Worm (Caenorhabditis elegans) whole organism, L1 larva: Measurements from ENCODE around the gene F54D12.1.
A peak's percentile ranks its signal among the peaks of the same experiment; 100 is the strongest.

ENCODE experiments used
- C16A3.4 ChIP-seq: fragments of 150-350 bp; optimal IDR thresholded peaks from 2 replicates; lab custom pipeline; 2014; ENCODE audit warnings: missing biosample characterization, missing genetic modification characterization
- F16B12.6 ChIP-seq: fragments of 150-350 bp; optimal IDR thresholded peaks from 2 replicates; lab custom pipeline; 2014; ENCODE audit warnings: missing biosample characterization, missing genetic modification characterization
- Y116A8C.19 ChIP-seq: sonication (generic microtip); optimal IDR thresholded peaks from 2 replicates; lab custom pipeline; 2016; ENCODE audit warnings: missing compliant biosample characterization, missing genetic modification characterization, borderline replicate concordance
- aly-2 ChIP-seq: fragments of 150-350 bp; optimal IDR thresholded peaks from 2 replicates; lab custom pipeline; 2014; ENCODE audit warnings: missing biosample characterization, missing genetic modification characterization
- ama-1 ChIP-seq: fragments of 150-350 bp; optimal IDR thresholded peaks from 2 replicates; lab custom pipeline; 2014
- ceh-63 ChIP-seq: fragments of 200-800 bp; sonication (Bioruptor generic); optimal IDR thresholded peaks from 2 replicates; lab custom pipeline; 2018; ENCODE audit warnings: mild to moderate bottlenecking, missing genetic modification characterization, missing compliant biosample characterization
- ceh-82 ChIP-seq, 3 experiments: fragments of 150-350 bp in 1 of 3; sonication (generic microtip) in 2 of 3; optimal IDR thresholded peaks; 2 replicates each; lab custom pipeline; 2014 to 2017; ENCODE audit warnings: missing biosample characterization in 3 of 3, missing genetic modification characterization in 3 of 3
- ceh-88 ChIP-seq: fragments of 200-800 bp; sonication (Bioruptor generic); IDR thresholded peaks from 2 replicates; pipeline ENCODE4 v1.3.6; 2022; ENCODE audit warnings: missing genetic modification characterization, missing compliant biosample characterization
- ces-1 ChIP-seq: fragments of 150-350 bp; optimal IDR thresholded peaks from 2 replicates; lab custom pipeline; 2014; ENCODE audit warnings: missing biosample characterization, missing genetic modification reagents, missing genetic modification characterization
- dpl-1 ChIP-seq, 3 experiments: fragments of 150-350 bp in 2 of 3; sonication (generic microtip) in 1 of 3; optimal IDR thresholded peaks; 2 replicates each; lab custom pipeline; 2014 to 2017; ENCODE audit warnings: missing biosample characterization in 3 of 3, missing genetic modification characterization in 3 of 3, missing genetic modification reagents in 3 of 3
- efl-1 ChIP-seq, 4 experiments: fragments of 150-350 bp; optimal IDR thresholded peaks in 3 of 4; peaks in 1 of 4; 1 replicate in 1 of 4; 2 replicates in 3 of 4; lab custom pipeline; 2014; ENCODE audit warnings: missing biosample characterization in 2 of 4, missing genetic modification characterization in 2 of 4, missing genetic modification reagents in 2 of 4
- efl-3 ChIP-seq: fragments of 200-800 bp; sonication (Bioruptor generic); optimal IDR thresholded peaks from 2 replicates; lab custom pipeline; 2018; ENCODE audit warnings: mild to moderate bottlenecking, missing genetic modification characterization, missing compliant biosample characterization
- egl-13 ChIP-seq: sonication (generic microtip); optimal IDR thresholded peaks from 2 replicates; lab custom pipeline; 2016; ENCODE audit warnings: missing genotype, missing genetic modification reagents, missing genetic modification characterization, missing compliant biosample characterization
- elt-2 ChIP-seq: sonication (generic microtip); optimal IDR thresholded peaks from 2 replicates; lab custom pipeline; 2016; ENCODE audit warnings: missing genetic modification characterization, mild to moderate bottlenecking, inconsistent platforms, missing compliant biosample characterization, missing genetic modification reagents
- elt-3 ChIP-seq, 6 experiments: fragments of 150-350 bp in 1 of 6; sonication (generic microtip); optimal IDR thresholded peaks; 2 replicates each; lab custom pipeline; 2017 to 2018; ENCODE audit warnings: missing biosample characterization in 6 of 6, missing genetic modification characterization in 6 of 6, inconsistent platforms in 1 of 6
- ets-5 ChIP-seq: fragments of 200-800 bp; sonication (Bioruptor generic); IDR thresholded peaks from 2 replicates; pipeline ENCODE4 v1.3.6; 2022; ENCODE audit warnings: missing genetic modification characterization, missing compliant biosample characterization
- fkh-10 ChIP-seq: sonication (generic microtip); optimal IDR thresholded peaks from 2 replicates; lab custom pipeline; 2017; ENCODE audit warnings: missing biosample characterization, missing genetic modification reagents, missing genetic modification characterization
- fkh-4 ChIP-seq: sonication (generic microtip); optimal IDR thresholded peaks from 2 replicates; lab custom pipeline; 2016; ENCODE audit warnings: missing compliant biosample characterization, missing genetic modification characterization, borderline replicate concordance
- fkh-8 ChIP-seq: sonication (generic microtip); optimal IDR thresholded peaks from 2 replicates; lab custom pipeline; 2016; ENCODE audit warnings: mild to moderate bottlenecking, missing genetic modification characterization, missing compliant biosample characterization
- fos-1 ChIP-seq: fragments of 150-350 bp; optimal IDR thresholded peaks from 2 replicates; lab custom pipeline; 2014; ENCODE audit warnings: missing biosample characterization, missing genetic modification characterization
- grh-1 ChIP-seq: fragments of 200-800 bp; sonication (Bioruptor generic); IDR thresholded peaks from 2 replicates; pipeline ENCODE4 v1.3.6; 2022; ENCODE audit warnings: missing genetic modification reagents, missing genetic modification characterization, missing compliant biosample characterization
- hpl-2 ChIP-seq: fragments of 150-350 bp; optimal IDR thresholded peaks from 2 replicates; lab custom pipeline; 2014; ENCODE audit warnings: missing biosample characterization, missing genetic modification reagents, missing genetic modification characterization
- isw-1 ChIP-seq: fragments of 200-800 bp; sonication (Bioruptor generic); IDR thresholded peaks from 2 replicates; pipeline ENCODE4 v1.3.6; 2022; ENCODE audit warnings: missing genetic modification characterization, missing compliant biosample characterization
- jun-1 ChIP-seq: fragments of 150-350 bp; optimal IDR thresholded peaks from 2 replicates; lab custom pipeline; 2014; ENCODE audit warnings: missing biosample characterization, missing genetic modification reagents, missing genetic modification characterization
- lin-14 ChIP-seq: fragments of 200-800 bp; sonication (Bioruptor generic); optimal IDR thresholded peaks from 2 replicates; lab custom pipeline; 2018; ENCODE audit warnings: mild to moderate bottlenecking, missing genetic modification characterization, moderate library complexity, missing compliant biosample characterization
- lin-15B ChIP-seq: fragments of 150-350 bp; sonication (generic microtip); optimal IDR thresholded peaks from 3 replicates; lab custom pipeline; 2014; ENCODE audit warnings: missing biosample characterization, missing genetic modification characterization
- lin-35 ChIP-seq, 2 experiments: fragments of 150-350 bp; optimal IDR thresholded peaks; 2 replicates each; lab custom pipeline; 2014; ENCODE audit warnings: missing biosample characterization in 2 of 2, missing genetic modification characterization in 2 of 2, missing genetic modification reagents in 2 of 2
- lin-39 ChIP-seq: fragments of 150-350 bp; optimal IDR thresholded peaks from 2 replicates; lab custom pipeline; 2014; ENCODE audit warnings: missing biosample characterization, missing genetic modification reagents, missing genetic modification characterization
- mef-2 ChIP-seq: fragments of 150-350 bp; optimal IDR thresholded peaks from 2 replicates; lab custom pipeline; 2014; ENCODE audit warnings: missing biosample characterization, missing genetic modification characterization
- nhr-12 ChIP-seq: sonication (generic microtip); optimal IDR thresholded peaks from 2 replicates; lab custom pipeline; 2017; ENCODE audit warnings: missing biosample characterization, missing genetic modification characterization
- nhr-20 ChIP-seq: sonication (generic microtip); optimal IDR thresholded peaks from 2 replicates; lab custom pipeline; 2016; ENCODE audit warnings: mild to moderate bottlenecking, missing genetic modification characterization, missing compliant biosample characterization
- nhr-237 ChIP-seq: fragments of 150-350 bp; optimal IDR thresholded peaks from 2 replicates; lab custom pipeline; 2014; ENCODE audit warnings: missing biosample characterization, missing genetic modification characterization
- nhr-28 ChIP-seq: fragments of 150-350 bp; optimal IDR thresholded peaks from 2 replicates; lab custom pipeline; 2014; ENCODE audit warnings: missing biosample characterization, missing genetic modification characterization
- nhr-71 ChIP-seq: sonication (generic microtip); optimal IDR thresholded peaks from 2 replicates; lab custom pipeline; 2016; ENCODE audit warnings: mild to moderate bottlenecking, missing genetic modification characterization, moderate library complexity, missing compliant biosample characterization
- nhr-76 ChIP-seq: sonication (generic microtip); optimal IDR thresholded peaks from 2 replicates; lab custom pipeline; 2017; ENCODE audit warnings: missing biosample characterization, missing genetic modification characterization
- nhr-85 ChIP-seq: sonication (generic microtip); peaks from one replicate; lab custom pipeline; 2016; ENCODE audit warnings: missing genetic modification characterization, inconsistent platforms, missing compliant biosample characterization
- snu-23 ChIP-seq: sonication (generic microtip); optimal IDR thresholded peaks from 2 replicates; lab custom pipeline; 2016; ENCODE audit warnings: missing genetic modification characterization, missing compliant biosample characterization
- sox-4 ChIP-seq: sonication (generic microtip); optimal IDR thresholded peaks from 2 replicates; lab custom pipeline; 2016; ENCODE audit warnings: missing genetic modification characterization, missing compliant biosample characterization
- tlp-1 ChIP-seq: fragments of 150-350 bp; optimal IDR thresholded peaks from 2 replicates; lab custom pipeline; 2014; ENCODE audit warnings: missing biosample characterization, missing genetic modification characterization
- unc-130 ChIP-seq: fragments of 150-350 bp; optimal IDR thresholded peaks from 2 replicates; lab custom pipeline; 2017; ENCODE audit warnings: missing biosample characterization, missing genetic modification characterization, inconsistent platforms
- unc-62 ChIP-seq: fragments of 150-350 bp; optimal IDR thresholded peaks from 2 replicates; lab custom pipeline; 2014; ENCODE audit warnings: missing biosample characterization, missing genetic modification reagents, missing genetic modification characterization
- xbp-1 ChIP-seq: sonication (generic microtip); optimal IDR thresholded peaks from 2 replicates; lab custom pipeline; 2016; ENCODE audit warnings: missing genetic modification characterization, missing compliant biosample characterization
- zip-4 ChIP-seq: fragments of 200-800 bp; sonication (Bioruptor generic); optimal IDR thresholded peaks from 2 replicates; lab custom pipeline; 2018; ENCODE audit warnings: mild to moderate bottlenecking, missing genetic modification characterization, moderate library complexity, missing compliant biosample characterization
- ztf-11 ChIP-seq, 2 experiments: sonication (generic microtip); optimal IDR thresholded peaks; 2 replicates each; lab custom pipeline; 2016 to 2017; ENCODE audit warnings: missing genetic modification characterization in 2 of 2, missing biosample characterization in 1 of 2, missing compliant biosample characterization in 1 of 2
- ztf-4 ChIP-seq: fragments of 150-350 bp; optimal IDR thresholded peaks from 2 replicates; lab custom pipeline; 2014; ENCODE audit warnings: missing biosample characterization, missing genetic modification characterization

F54D12.1 gene

DNA sequence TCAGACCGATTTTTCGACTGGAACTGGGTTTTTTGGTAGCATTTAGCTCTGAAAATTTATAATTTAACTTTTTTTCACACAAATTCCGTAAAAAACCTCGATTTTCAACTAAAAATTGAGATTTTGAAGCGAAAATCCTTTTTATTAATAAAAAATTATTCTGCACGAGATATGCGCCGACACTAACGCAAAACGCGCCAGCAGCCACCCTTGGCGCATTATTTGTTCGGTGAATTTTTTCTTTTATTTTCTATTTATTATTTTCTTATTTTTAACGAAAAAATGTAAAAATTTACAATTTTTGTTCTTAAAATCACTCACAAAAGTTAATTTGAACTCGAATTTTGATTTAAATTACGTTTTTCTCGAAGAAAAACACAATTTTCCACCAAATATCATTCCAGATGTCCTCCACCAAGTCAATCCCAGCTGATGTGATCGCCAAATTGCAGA, 2.0 kb downstream of the F54D12.1 start, which contains the start of gene Y51H7C.7 (continued):
- TF ChIP-seq fkh-4 (tag; lab: Kevin White, UChicago) (peak; percentile 7), xbp-1 (tag; lab: Kevin White, UChicago) (peak; percentile 69), hpl-2 (no peak), nhr-237 (no peak), isw-1 (GFP tag; lab: Robert Waterston, UW) (peak; percentile 56), ceh-82 (tag; optimal IDR thresholded peaks at IDR 0.05; lab: Kevin White, UChicago) (peak; percentile 72 to 90 (median 72)), ets-5 (no peak), jun-1 (tag; lab: Kevin White, UChicago) (no peak), efl-3 (GFP tag; lab: Kevin White, UChicago) (no peak), sox-4 (peak; percentile 10), nhr-85 (tag; lab: Kevin White, UChicago) (no peak), tlp-1 (tag; lab: Kevin White, UChicago) (no peak), Y116A8C.19 (no peak), ama-1 (no peak), snu-23 (GFP tag; lab: Kevin White, UChicago) (peak; percentile 74), grh-1 (peak; percentile 54), unc-130 (tag; lab: Kevin White, UChicago) (peak; percentile 58), ceh-88 (no peak), unc-62 (GFP tag; lab: Kevin White, UChicago) (no peak), ces-1 (GFP tag; lab: Kevin White, UChicago) (no peak), ceh-63 (GFP tag; lab: Kevin White, UChicago) (no peak), dpl-1 (GFP tag; optimal IDR thresholded peaks at IDR 0.05; lab: Kevin White, UChicago) (peak; percentile 56 to 76 (median 74)), nhr-20 (tag; lab: Kevin White, UChicago) (peak; percentile 68), lin-14 (GFP tag; lab: Kevin White, UChicago) (no peak), ztf-11 (tag; optimal IDR thresholded peaks at IDR 0.05; lab: Kevin White, UChicago) (peak in 1 of 2 experiments; percentile 57), ztf-4 (tag; lab: Kevin White, UChicago) (no peak), F16B12.6 (tag; lab: Kevin White, UChicago) (peak; percentile 55), lin-39 (tag; lab: Kevin White, UChicago) (peak; percentile 76), C16A3.4 (peak; percentile 27), fkh-8 (peak; percentile 24), aly-2 (no peak), zip-4 (GFP tag; lab: Kevin White, UChicago) (no peak), nhr-12 (tag; lab: Kevin White, UChicago) (no peak), elt-2 (peak; percentile 25), fkh-10 (GFP tag; lab: Kevin White, UChicago) (no peak), lin-35 (GFP tag; optimal IDR thresholded peaks at IDR 0.05; lab: Kevin White, UChicago) (peak; percentile 37 to 66), fos-1 (tag; lab: Kevin White, UChicago) (peak; percentile 22), nhr-28 (no peak), mef-2 (no peak), egl-13 (peak; percentile 48), elt-3 (tag; optimal IDR thresholded peaks at IDR 0.05; lab: Kevin White, UChicago) (peak in 2 of 6 experiments; percentile 16 to 49), efl-1 (optimal IDR thresholded peaks at IDR 0.05; lab: Kevin White, UChicago) (peak; percentile 47 to 68), efl-1 (GFP tag; optimal IDR thresholded peaks at IDR 0.05 in 1 of 2; lab: Kevin White, UChicago) (peak; percentile 76 to 97), nhr-71 (tag; lab: Kevin White, UChicago) (no peak), lin-15B (tag; lab: Kevin White, UChicago) (peak; percentile 45)

ce11 chrII:1403056-1403455, 2.9 kb downstream of the F54D12.1 start, which contains the start of the genes Y51H7C.41 and cogc-4:
TSS of gene Y51H7C.41 (plus strand) at chrII:1403321.
TSS of gene cogc-4 (plus strand) at chrII:1403441.
- TF ChIP-seq nhr-76 (tag; lab: Kevin White, UChicago), result no peak
- peak in 1 of 3 experiments; percentile 19 for TF ChIP-seq dpl-1 (GFP tag; optimal IDR thresholded peaks at IDR 0.05; lab: Kevin White, UChicago)
- TF ChIP-seq efl-1 (optimal IDR thresholded peaks at IDR 0.05; lab: Kevin White, UChicago), result no peak
- peak in 1 of 2 experiments; percentile 90 for TF ChIP-seq efl-1 (GFP tag; optimal IDR thresholded peaks at IDR 0.05 in 1 of 2; lab: Kevin White, UChicago)
